Worm (Caenorhabditis elegans): Measurements from ENCODE around the gene K09B11.5.
A peak's percentile ranks its signal among the peaks of the same experiment; 100 is the strongest.

Gene K09B11.5

ce11 chrIV:13394686-13395085 is 39.1 kb downstream of the K09B11.5 start:
- no peak for TF ChIP-seq nhr-10 (tag; optimal IDR thresholded peaks at IDR 0.05)
- no peak for TF ChIP-seq nhr-12 (tag; optimal IDR thresholded peaks at IDR 0.05)
- TF ChIP-seq fos-1 (tag; optimal IDR thresholded peaks at IDR 0.05), result peak; percentile 8
- no peak for TF ChIP-seq ceh-82 (tag; optimal IDR thresholded peaks at IDR 0.05)
- peak; percentile 59 for TF ChIP-seq blmp-1 (tag; optimal IDR thresholded peaks at IDR 0.05; ENCODE audit: insufficient read depth)

- no peak for TF ChIP-seq ceh-16 (tag; optimal IDR thresholded peaks at IDR 0.05)
- no peak for TF ChIP-seq R02D3.7 (tag; optimal IDR thresholded peaks at IDR 0.05)
- peak in 1 of 2 experiments; percentile 31 for TF ChIP-seq mdl-1 (tag; optimal IDR thresholded peaks at IDR 0.05)
- TF ChIP-seq lin-11 (tag; optimal IDR thresholded peaks at IDR 0.05), result no peak
- TF ChIP-seq skn-1 (tag; optimal IDR thresholded peaks at IDR 0.05), result no peak
- peak; percentile 74 for TF ChIP-seq sma-3 (GFP tag; optimal IDR thresholded peaks at IDR 0.05)
- TF ChIP-seq nhr-21 (tag; optimal IDR thresholded peaks at IDR 0.05), result peak; percentile 62
- TF ChIP-seq lin-39 (tag; optimal IDR thresholded peaks at IDR 0.05), result no peak
- no peak for TF ChIP-seq nhr-77 (tag; optimal IDR thresholded peaks at IDR 0.05)
- TF ChIP-seq gmeb-1 (tag; optimal IDR thresholded peaks at IDR 0.05), result peak; percentile 34
- no peak for TF ChIP-seq nhr-6 (tag; optimal IDR thresholded peaks at IDR 0.05)
- TF ChIP-seq snpc-4 (tag; optimal IDR thresholded peaks at IDR 0.05), result no peak
- TF ChIP-seq alr-1 (tag; optimal IDR thresholded peaks at IDR 0.05), result no peak
- TF ChIP-seq unc-62 (GFP tag; optimal IDR thresholded peaks at IDR 0.05), result no peak
- peak; percentile 68 for TF ChIP-seq nhr-129 (tag; optimal IDR thresholded peaks at IDR 0.05)
- TF ChIP-seq elt-3 (tag; optimal IDR thresholded peaks at IDR 0.05), result no peak
- TF ChIP-seq nhr-12 (tag; optimal IDR thresholded peaks at IDR 0.05), result no peak
- TF ChIP-seq nhr-25 (tag; optimal IDR thresholded peaks at IDR 0.05), result peak; percentile 8
- TF ChIP-seq F13H6.1 (tag; optimal IDR thresholded peaks at IDR 0.05), result peak; percentile 9
- no peak for TF ChIP-seq elt-1 (tag; optimal IDR thresholded peaks at IDR 0.05)
- TF ChIP-seq sem-4 (tag; optimal IDR thresholded peaks at IDR 0.05), result no peak
- TF ChIP-seq unc-55 (GFP tag; optimal IDR thresholded peaks at IDR 0.05), result no peak
- no peak for TF ChIP-seq ceh-82 (tag; optimal IDR thresholded peaks at IDR 0.05)
- no peak for TF ChIP-seq blmp-1 (tag; optimal IDR thresholded peaks at IDR 0.05; ENCODE audit: insufficient read depth)
- peak in 1 of 2 experiments; percentile 42 for TF ChIP-seq lsy-2 (tag; optimal IDR thresholded peaks at IDR 0.05)
- TF ChIP-seq unc-39 (tag; optimal IDR thresholded peaks at IDR 0.05), result no peak
- no peak for TF ChIP-seq ZK546.5 (tag; optimal IDR thresholded peaks at IDR 0.05)
- TF ChIP-seq fos-1 (tag; optimal IDR thresholded peaks at IDR 0.05), result peak; percentile 63
- TF ChIP-seq Y55F3AM.14 (GFP tag; optimal IDR thresholded peaks at IDR 0.05), result peak; percentile 25
- TF ChIP-seq nhr-23 (tag; optimal IDR thresholded peaks at IDR 0.05), result no peak
- TF ChIP-seq crh-2 (tag; optimal IDR thresholded peaks at IDR 0.05), result peak; percentile 83
- no peak for TF ChIP-seq zag-1 (tag; optimal IDR thresholded peaks at IDR 0.05)
- TF ChIP-seq sma-9 (GFP tag; optimal IDR thresholded peaks at IDR 0.05), result peak; percentile 74
- TF ChIP-seq sma-9 (tag; optimal IDR thresholded peaks at IDR 0.05), result no peak
- no peak for TF ChIP-seq C34F6.9 (tag; optimal IDR thresholded peaks at IDR 0.05)
Measured at ce11 chrIV:13393246-13393716, 40.5 kb downstream of the K09B11.5 start.

ce11 chrIV:13392230-13392629 is 41.6 kb downstream of the K09B11.5 start:
- TF ChIP-seq nhr-21 (tag; optimal IDR thresholded peaks at IDR 0.05) (no peak), nhr-237 (tag; optimal IDR thresholded peaks at IDR 0.05) (no peak), fos-1 (tag; optimal IDR thresholded peaks at IDR 0.05) (no peak), elt-3 (tag; optimal IDR thresholded peaks at IDR 0.05) (no peak), dmd-4 (tag; optimal IDR thresholded peaks at IDR 0.05) (no peak), zag-1 (tag; optimal IDR thresholded peaks at IDR 0.05) (no peak), nhr-6 (tag; optimal IDR thresholded peaks at IDR 0.05) (no peak), ama-1 (optimal IDR thresholded peaks at IDR 0.05) (no peak), nhr-12 (tag; optimal IDR thresholded peaks at IDR 0.05) (no peak), elt-1 (tag; optimal IDR thresholded peaks at IDR 0.05) (no peak), lin-11 (tag; optimal IDR thresholded peaks at IDR 0.05) (no peak), crh-2 (tag; optimal IDR thresholded peaks at IDR 0.05) (no peak), snpc-4 (tag; optimal IDR thresholded peaks at IDR 0.05) (no peak)

ce11 chrIV:13390770-13391169 is 43.0 kb downstream of the K09B11.5 start:
- TF ChIP-seq nhr-77 (tag; optimal IDR thresholded peaks at IDR 0.05) (no peak), nhr-129 (tag; optimal IDR thresholded peaks at IDR 0.05) (peak; percentile 8)

All from whole organism, L2 larva.